Worm (Caenorhabditis elegans): ENCODE measurements around the gene F09G2.1.

F09G2.1 gene

DNA sequence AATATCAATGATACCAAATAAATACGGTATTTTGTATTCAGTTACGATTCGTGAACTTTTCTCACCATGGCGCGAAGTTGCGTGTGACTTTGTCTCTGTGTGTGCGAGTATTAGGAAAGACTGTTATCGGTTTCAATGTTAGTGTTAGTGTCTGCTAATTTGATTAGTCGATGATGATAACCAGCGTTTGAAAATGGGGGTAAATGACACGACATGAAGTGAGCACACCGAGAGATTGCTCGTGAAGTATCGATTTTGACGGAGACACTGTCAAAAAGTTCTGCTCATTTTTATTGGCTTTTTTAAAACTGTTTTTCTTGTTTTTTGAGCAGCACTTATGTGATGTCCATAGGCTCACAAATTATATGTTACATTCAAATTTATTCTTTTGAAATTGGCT lies 1.6 kb upstream of the F09G2.1 start (continued):
- TF ChIP-seq F22D6.2 (tag; optimal IDR thresholded peaks at IDR 0.05) (no peak), lsy-27 (tag; optimal IDR thresholded peaks at IDR 0.05; ENCODE audit: borderline replicate concordance, insufficient read depth) (no peak), mxl-1 (tag; optimal IDR thresholded peaks at IDR 0.05) (no peak), Y53G8AR.9 (GFP tag; conservative IDR thresholded peaks at IDR 0.05) (peak; percentile 76), T07F8.4 (tag; optimal IDR thresholded peaks at IDR 0.05) (no peak), ztf-25 (GFP tag; IDR thresholded peaks at IDR 0.05) (0 out of 2 replicates have a peak, but pooled peaks have one; percentile 59), nhr-120 (GFP tag; IDR thresholded peaks at IDR 0.05) (no peak), F33H1.4 (GFP tag; IDR thresholded peaks at IDR 0.05) (0 out of 2 replicates have a peak, but pooled peaks have one; percentile 21), Y56A3A.18 (GFP tag; IDR thresholded peaks at IDR 0.05) (0 out of 2 replicates have a peak, but pooled peaks have one; percentile 54), him-1 (tag; optimal IDR thresholded peaks at IDR 0.05) (peak; percentile 76), aptf-2 (GFP tag; conservative IDR thresholded peaks at IDR 0.05) (no peak)

- TF ChIP-seq aptf-3 (GFP tag; IDR thresholded peaks at IDR 0.05) (no peak), B0336.3 (GFP tag; IDR thresholded peaks at IDR 0.05) (no peak), F37B4.10 (GFP tag; IDR thresholded peaks at IDR 0.05) (no peak), F33H1.4 (GFP tag; IDR thresholded peaks at IDR 0.05) (peak; percentile 93), pha-4 (tag; optimal IDR thresholded peaks at IDR 0.05) (no peak), chd-7 (tag; optimal IDR thresholded peaks at IDR 0.05) (no peak), nhr-80 (tag; optimal IDR thresholded peaks at IDR 0.05) (no peak), mel-28 (tag; optimal IDR thresholded peaks at IDR 0.05; ENCODE audit: borderline replicate concordance) (no peak), C17E4.6 (GFP tag; IDR thresholded peaks at IDR 0.05) (no peak), lsl-1 (GFP tag; optimal IDR thresholded peaks at IDR 0.05) (peak; percentile 97), ztf-6 (GFP tag; IDR thresholded peaks at IDR 0.05) (no peak), hmg-20 (GFP tag; IDR thresholded peaks at IDR 0.05) (no peak), efl-1 (GFP tag; optimal IDR thresholded peaks at IDR 0.05) (peak; percentile 7), somi-1 (GFP tag; optimal IDR thresholded peaks at IDR 0.05) (no peak), nfya-2 (GFP tag; IDR thresholded peaks at IDR 0.05) (no peak), snpc-1.3 (tag; optimal IDR thresholded peaks at IDR 0.05; ENCODE audit: insufficient read depth) (no peak), F10E7.11 (tag; optimal IDR thresholded peaks at IDR 0.05) (no peak), F57A8.1 (GFP tag; optimal IDR thresholded peaks at IDR 0.05) (no peak), rec-8 (tag; optimal IDR thresholded peaks at IDR 0.05) (no peak), B0035.1 (tag; optimal IDR thresholded peaks at IDR 0.05) (no peak), attf-5 (GFP tag; optimal IDR thresholded peaks at IDR 0.05) (no peak), ceh-58 (GFP tag; IDR thresholded peaks at IDR 0.05) (no peak), egl-44 (GFP tag; IDR thresholded peaks at IDR 0.05) (no peak), dox-1 (GFP tag; IDR thresholded peaks at IDR 0.05) (no peak), snpc-3.4 (tag; optimal IDR thresholded peaks at IDR 0.05) (no peak), tbx-9 (tag; optimal IDR thresholded peaks at IDR 0.05; ENCODE audit: borderline replicate concordance) (no peak), Y56A3A.18 (GFP tag; IDR thresholded peaks at IDR 0.05) (no peak), T26A5.8 (tag; optimal IDR thresholded peaks at IDR 0.05) (no peak), cebp-2 (GFP tag; IDR thresholded peaks at IDR 0.05) (no peak), aptf-2 (GFP tag; conservative IDR thresholded peaks at IDR 0.05) (no peak), zim-3 (tag; optimal IDR thresholded peaks at IDR 0.05) (no peak), die-1 (tag; optimal IDR thresholded peaks at IDR 0.05) (no peak), gei-17 (GFP tag; optimal IDR thresholded peaks at IDR 0.05) (no peak), ceh-27 (GFP tag; optimal IDR thresholded peaks at IDR 0.05) (no peak), F49E8.2 (tag; optimal IDR thresholded peaks at IDR 0.05; ENCODE audit: insufficient read depth) (no peak), F57C9.4 (tag; optimal IDR thresholded peaks at IDR 0.05) (no peak), Y79H2A.3 (GFP tag; conservative IDR thresholded peaks at IDR 0.05) (no peak), dpff-1 (tag; optimal IDR thresholded peaks at IDR 0.05) (no peak), dpl-1 (GFP tag; optimal IDR thresholded peaks at IDR 0.05) (no peak), madf-10 (tag; optimal IDR thresholded peaks at IDR 0.05) (no peak)
Observed at ce11 chrV:7199077-7199476, 955 bp upstream of the F09G2.1 start.
